Worm (Caenorhabditis elegans): ENCODE measurements around the gene F09E10.6.

The F09E10.6 gene

DNA sequence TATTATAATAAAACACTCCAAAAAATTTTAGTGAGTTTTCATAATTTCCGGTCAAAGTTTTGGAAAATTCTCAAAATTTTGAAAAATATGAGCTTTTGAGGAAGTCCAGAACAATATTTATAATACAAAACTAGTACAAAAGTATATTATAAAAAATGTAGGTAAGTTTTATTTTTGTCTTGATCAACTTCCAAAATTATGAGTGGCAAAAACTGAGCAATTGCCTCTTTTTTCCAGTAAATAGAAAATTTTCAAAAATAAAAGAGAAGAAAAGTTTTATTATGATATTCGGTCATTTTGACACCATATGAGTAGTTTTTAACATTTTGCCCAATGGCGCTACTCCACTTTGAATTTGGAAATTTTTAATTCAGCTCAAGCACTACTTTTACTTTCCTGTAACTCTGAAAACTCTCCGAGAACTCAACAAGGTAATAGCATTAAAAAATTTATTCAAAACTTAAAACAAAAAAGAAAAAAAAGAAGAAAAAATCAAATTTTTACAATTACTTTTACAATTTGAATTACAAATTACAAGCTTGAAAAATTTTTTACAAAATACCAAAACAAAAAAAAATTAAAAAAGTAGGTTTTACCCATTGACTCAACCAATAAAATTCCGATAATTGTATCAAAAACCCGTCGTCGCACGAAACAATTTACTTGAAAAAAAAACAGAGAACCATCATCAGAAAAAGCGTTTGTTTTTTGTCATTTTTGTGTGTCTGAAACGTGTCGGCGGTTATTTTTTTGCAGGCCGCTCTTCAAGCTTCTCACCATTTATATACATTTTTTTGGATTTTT is 6.4 kb upstream of the F09E10.6 start (continued):
- TF ChIP-seq athp-1 (tag; optimal IDR thresholded peaks at IDR 0.05) (peak; percentile 59), K11D2.4 (GFP tag; IDR thresholded peaks at IDR 0.05) (peak; percentile 85), nfyb-1 (GFP tag; IDR thresholded peaks at IDR 0.05) (peak; percentile 92), K12H6.12 (tag; optimal IDR thresholded peaks at IDR 0.05) (no peak), ztf-22 (GFP tag; optimal IDR thresholded peaks at IDR 0.05) (peak; percentile 26), him-1 (tag; optimal IDR thresholded peaks at IDR 0.05) (no peak), madf-10 (tag; optimal IDR thresholded peaks at IDR 0.05) (no peak), dox-1 (GFP tag; IDR thresholded peaks at IDR 0.05) (0 out of 2 replicates have a peak, but pooled peaks have one; percentile 34), mes-4 (tag; optimal IDR thresholded peaks at IDR 0.05) (no peak), cebp-1 (GFP tag; IDR thresholded peaks at IDR 0.05) (peak; percentile 85), cebp-1 (tag; optimal IDR thresholded peaks at IDR 0.05) (peak; percentile 86), atf-7 (tag; optimal IDR thresholded peaks at IDR 0.05) (peak; percentile 82), mxl-1 (tag; optimal IDR thresholded peaks at IDR 0.05) (no peak), F33H1.4 (GFP tag; IDR thresholded peaks at IDR 0.05) (0 out of 2 replicates have a peak, but pooled peaks have one; percentile 5), let-526 (GFP tag; IDR thresholded peaks at IDR 0.05) (peak; percentile 93), bed-2 (GFP tag; IDR thresholded peaks at IDR 0.05) (no peak), snpc-4 (GFP tag; optimal IDR thresholded peaks at IDR 0.05) (no peak), snpc-4 (tag; optimal IDR thresholded peaks at IDR 0.05) (no peak), T26A5.8 (tag; optimal IDR thresholded peaks at IDR 0.05) (no peak), chd-7 (tag; optimal IDR thresholded peaks at IDR 0.05) (peak; percentile 68), madf-3 (GFP tag; IDR thresholded peaks at IDR 0.05) (peak; percentile 87; the same call in 1 of the 2 replicates), nfya-1 (tag; optimal IDR thresholded peaks at IDR 0.05; ENCODE audit: borderline replicate concordance, insufficient read depth) (no peak), ztf-28 (GFP tag; IDR thresholded peaks at IDR 0.05) (peak; percentile 34; the same call in 1 of the 2 replicates), nhr-120 (GFP tag; IDR thresholded peaks at IDR 0.05) (0 out of 2 replicates have a peak, but pooled peaks have one; percentile 47), mcd-1 (GFP tag; IDR thresholded peaks at IDR 0.05) (no peak), snpc-1.1 (tag; optimal IDR thresholded peaks at IDR 0.05; ENCODE audit: insufficient read depth) (no peak), ceh-58 (GFP tag; IDR thresholded peaks at IDR 0.05) (no peak), efl-1 (GFP tag; optimal IDR thresholded peaks at IDR 0.05) (no peak), Y79H2A.3 (GFP tag; conservative IDR thresholded peaks at IDR 0.05) (peak; percentile 97), bed-1 (GFP tag; IDR thresholded peaks at IDR 0.05) (no peak; the same call in 1 of the 2 replicates), C06A6.2 (GFP tag; conservative IDR thresholded peaks at IDR 0.05) (peak; percentile 63), somi-1 (GFP tag; optimal IDR thresholded peaks at IDR 0.05) (no peak), repo-1 (tag; optimal IDR thresholded peaks at IDR 0.05) (peak; percentile 57), madf-6 (GFP tag; IDR thresholded peaks at IDR 0.05) (0 out of 2 replicates have a peak, but pooled peaks have one; percentile 15), lin-40 (tag; optimal IDR thresholded peaks at IDR 0.05) (no peak), F55B11.4 (tag; optimal IDR thresholded peaks at IDR 0.05; ENCODE audit: borderline replicate concordance, insufficient read depth) (no peak), rpc-1 (optimal IDR thresholded peaks at IDR 0.05) (no peak), rpc-1 (tag; optimal IDR thresholded peaks at IDR 0.05) (no peak), die-1 (tag; optimal IDR thresholded peaks at IDR 0.05) (no peak), tbp1 (GFP tag; optimal IDR thresholded peaks at IDR 0.05) (peak; percentile 24), F39B2.1 (GFP tag; IDR thresholded peaks at IDR 0.05) (no peak), hlh-26 (GFP tag; conservative IDR thresholded peaks at IDR 0.05) (no peak), ceh-40 (GFP tag; IDR thresholded peaks at IDR 0.05) (peak; percentile 29; the same call in 1 of the 2 replicates)

Data from whole organism, young adult.